Fruit fly (Drosophila melanogaster) whole organism, embryonic: Measurements from ENCODE around the gene Cyp9f2.

Experiments
- Atf3 ChIP-seq: fragments of 200-800 bp; sonication (Bioruptor generic); optimal IDR thresholded peaks from 3 replicates; lab custom pipeline; 2016; ENCODE audit warnings: missing biosample characterization, missing genetic modification characterization
- CG10147 ChIP-seq: fragments of 200-800 bp; sonication (Bioruptor generic); optimal IDR thresholded peaks from 2 replicates; lab custom pipeline; 2019; ENCODE audit warnings: missing biosample characterization, mild to moderate bottlenecking, missing genetic modification characterization, moderate library complexity
- CG11085 ChIP-seq: fragments of 200-800 bp; sonication (Bioruptor generic); IDR thresholded peaks from 2 replicates; pipeline ENCODE4 v1.3.6; 2022; ENCODE audit warnings: missing biosample characterization, missing genetic modification characterization
- CG11247 ChIP-seq: fragments of 200-800 bp; sonication (Bioruptor generic); IDR thresholded peaks from 2 replicates; pipeline ENCODE4 v1.3.6; 2022; ENCODE audit warnings: missing biosample characterization, missing genetic modification characterization
- CG12071 ChIP-seq: fragments of 200-800 bp; sonication (Bioruptor generic); optimal IDR thresholded peaks from 3 replicates; lab custom pipeline; 2018; ENCODE audit warnings: missing biosample characterization, mild to moderate bottlenecking, missing genetic modification characterization
- CG12769 ChIP-seq: fragments of 200-800 bp; sonication (Bioruptor generic); optimal IDR thresholded peaks from 2 replicates; lab custom pipeline; 2019; ENCODE audit warnings: missing biosample characterization, mild to moderate bottlenecking, missing genetic modification characterization, moderate library complexity
- CG15269 ChIP-seq: fragments of 200-800 bp; sonication (Bioruptor generic); optimal IDR thresholded peaks from 2 replicates; lab custom pipeline; 2018; ENCODE audit warnings: missing biosample characterization, mild to moderate bottlenecking, missing genetic modification characterization, moderate library complexity
- CG17359 ChIP-seq: fragments of 200-800 bp; sonication (Bioruptor generic); optimal IDR thresholded peaks from 3 replicates; lab custom pipeline; 2018; ENCODE audit warnings: missing biosample characterization, mild to moderate bottlenecking, missing genetic modification characterization, moderate library complexity
- CG18476 ChIP-seq: fragments of 200-800 bp; sonication (Bioruptor generic); optimal IDR thresholded peaks from 2 replicates; lab custom pipeline; 2016; ENCODE audit warnings: missing biosample characterization, mild to moderate bottlenecking, missing genetic modification characterization
- CG2202 ChIP-seq: fragments of 200-800 bp; sonication (Bioruptor generic); optimal IDR thresholded peaks from 2 replicates; lab custom pipeline; 2018; ENCODE audit warnings: missing biosample characterization, mild to moderate bottlenecking, missing genetic modification characterization
- CG2678 ChIP-seq: fragments of 200-800 bp; sonication (Bioruptor generic); optimal IDR thresholded peaks from 3 replicates; lab custom pipeline; 2019; ENCODE audit warnings: missing biosample characterization, mild to moderate bottlenecking, missing genetic modification characterization, moderate library complexity
- CG3065 ChIP-seq: fragments of 200-800 bp; sonication (Bioruptor generic); optimal IDR thresholded peaks from 2 replicates; lab custom pipeline; 2016; ENCODE audit warnings: missing biosample characterization, missing genetic modification characterization
- CG31224 ChIP-seq: fragments of 200-800 bp; sonication (Bioruptor generic); IDR thresholded peaks from 2 replicates; pipeline ENCODE4 v1.3.6; 2022; ENCODE audit warnings: missing biosample characterization, missing genetic modification characterization
- CG3407 ChIP-seq: fragments of 200-800 bp; sonication (Bioruptor generic); optimal IDR thresholded peaks from 2 replicates; lab custom pipeline; 2018; ENCODE audit warnings: missing biosample characterization, mild to moderate bottlenecking, missing genetic modification characterization
- CG3995 ChIP-seq: fragments of 200-800 bp; sonication (Bioruptor generic); optimal IDR thresholded peaks from 3 replicates; lab custom pipeline; 2016; ENCODE audit warnings: missing biosample characterization, missing genetic modification characterization
- CG4730 ChIP-seq: fragments of 200-800 bp; sonication (Bioruptor generic); IDR thresholded peaks from 2 replicates; pipeline ENCODE4 v1.3.6; 2022; ENCODE audit warnings: missing biosample characterization, missing genetic modification characterization
- CG6254 ChIP-seq: fragments of 200-800 bp; sonication (Bioruptor generic); optimal IDR thresholded peaks from 3 replicates; lab custom pipeline; 2017; ENCODE audit warnings: mild to moderate bottlenecking, missing biosample characterization, missing genetic modification reagents, missing genetic modification characterization
- CG6683 ChIP-seq: fragments of 200-800 bp; sonication (Bioruptor generic); optimal IDR thresholded peaks from 2 replicates; lab custom pipeline; 2017; ENCODE audit warnings: missing biosample characterization, mild to moderate bottlenecking, missing genetic modification characterization, missing genetic modification reagents
- CG9727 ChIP-seq: fragments of 200-800 bp; sonication (Bioruptor generic); optimal IDR thresholded peaks from 3 replicates; lab custom pipeline; 2017; ENCODE audit warnings: missing biosample characterization, mild to moderate bottlenecking, missing genetic modification characterization
- CG9876 ChIP-seq: fragments of 200-800 bp; sonication (Bioruptor generic); optimal IDR thresholded peaks from 2 replicates; lab custom pipeline; 2016; ENCODE audit warnings: missing biosample characterization, missing genetic modification characterization
- Drgx ChIP-seq: fragments of 200-800 bp; sonication (Bioruptor generic); IDR thresholded peaks from 2 replicates; pipeline ENCODE4 v1.3.6; 2022; ENCODE audit warnings: missing biosample characterization, missing genetic modification characterization
- Eip74EF ChIP-seq, 2 experiments: fragments of 200-800 bp in 1 of 2; fragments of >200 bp in 1 of 2; sonication (Bioruptor generic) in 1 of 2; optimal IDR thresholded peaks; 2 replicates each; lab custom pipeline; 2017 to 2019; ENCODE audit warnings: missing biosample characterization in 2 of 2, missing genetic modification characterization in 2 of 2, mild to moderate bottlenecking in 1 of 2, moderate library complexity in 1 of 2
- Fer1 ChIP-seq: fragments of 200-800 bp; sonication (Bioruptor generic); optimal IDR thresholded peaks from 2 replicates; lab custom pipeline; 2017; ENCODE audit warnings: missing biosample characterization, mild to moderate bottlenecking, missing genetic modification characterization
- Fer2 ChIP-seq: fragments of 200-800 bp; sonication (Bioruptor generic); optimal IDR thresholded peaks from 2 replicates; lab custom pipeline; 2018; ENCODE audit warnings: missing biosample characterization, mild to moderate bottlenecking, missing genetic modification characterization, moderate library complexity
- Hmx ChIP-seq: fragments of 200-800 bp; sonication (Bioruptor generic); optimal IDR thresholded peaks from 2 replicates; lab custom pipeline; 2016; ENCODE audit warnings: missing biosample characterization, missing genetic modification characterization
- Jarid2 ChIP-seq: fragments of 200-800 bp; sonication (Bioruptor generic); optimal IDR thresholded peaks from 3 replicates; lab custom pipeline; 2017; ENCODE audit warnings: mild to moderate bottlenecking, missing biosample characterization, missing genetic modification reagents, missing genetic modification characterization
- Kr ChIP-seq: fragments of 200-800 bp; sonication (Bioruptor generic); optimal IDR thresholded peaks from 2 replicates; lab custom pipeline; 2017; ENCODE audit warnings: missing biosample characterization, mild to moderate bottlenecking, missing genetic modification characterization
- Opbp ChIP-seq: fragments of 200-800 bp; sonication (Bioruptor generic); IDR thresholded peaks from 3 replicates; pipeline ENCODE4 v1.3.6; 2022; ENCODE audit warnings: missing biosample characterization, missing genetic modification characterization; ENCODE audit not compliant: partially characterized antibody
- Poxn ChIP-seq: fragments of 200-800 bp; sonication (Bioruptor generic); IDR thresholded peaks from 2 replicates; pipeline ENCODE4 v1.3.6; 2022; ENCODE audit warnings: missing biosample characterization, missing genetic modification characterization
- Side ChIP-seq: fragments of 200-800 bp; sonication (Bioruptor generic); optimal IDR thresholded peaks from 2 replicates; lab custom pipeline; 2016; ENCODE audit warnings: missing biosample characterization, missing genetic modification characterization
- Xbp1 ChIP-seq: fragments of 200-800 bp; sonication (Bioruptor generic); optimal IDR thresholded peaks from 3 replicates; lab custom pipeline; 2016; ENCODE audit warnings: missing biosample characterization, mild to moderate bottlenecking, missing genetic modification characterization
- ac ChIP-seq: fragments of 200-800 bp; sonication (Bioruptor generic); optimal IDR thresholded peaks from 3 replicates; lab custom pipeline; 2017; ENCODE audit warnings: missing biosample characterization, mild to moderate bottlenecking, missing genetic modification characterization
- ato ChIP-seq: fragments of 200-800 bp; sonication (Bioruptor generic); IDR thresholded peaks from 2 replicates; pipeline ENCODE4 v1.3.6; 2022; ENCODE audit warnings: missing biosample characterization, missing genetic modification characterization; ENCODE audit not compliant: partially characterized antibody
- chm ChIP-seq: fragments of 200-800 bp; sonication (Bioruptor generic); IDR thresholded peaks from 2 replicates; pipeline ENCODE4 v1.3.6; 2022; ENCODE audit warnings: missing biosample characterization, missing genetic modification characterization
- ci ChIP-seq: fragments of 200-800 bp; sonication (Bioruptor generic); IDR thresholded peaks from 3 replicates; pipeline ENCODE4 v1.3.6; 2022; ENCODE audit warnings: missing biosample characterization, missing genetic modification characterization
- dmrt99B ChIP-seq: fragments of 200-800 bp; sonication (Bioruptor generic); optimal IDR thresholded peaks from 2 replicates; lab custom pipeline; 2018; ENCODE audit warnings: missing biosample characterization, mild to moderate bottlenecking, missing genetic modification characterization, moderate library complexity
- ems ChIP-seq: fragments of 200-800 bp; sonication (Bioruptor generic); optimal IDR thresholded peaks from 3 replicates; lab custom pipeline; 2016; ENCODE audit warnings: missing biosample characterization, missing genetic modification characterization
- fd64A ChIP-seq: fragments of 200-800 bp; sonication (Bioruptor generic); optimal IDR thresholded peaks from 3 replicates; lab custom pipeline; 2018; ENCODE audit warnings: missing biosample characterization, mild to moderate bottlenecking, missing genetic modification characterization
- hkb ChIP-seq, 2 experiments: fragments of 200-800 bp in 1 of 2; fragments of >200 bp in 1 of 2; sonication (Bioruptor generic) in 1 of 2; IDR thresholded peaks in 1 of 2; optimal IDR thresholded peaks in 1 of 2; 2 replicates each; pipeline versions ENCODE4 v1.3.6 to Lab custom; 2017 to 2022; ENCODE audit warnings: missing biosample characterization in 1 of 2, missing genetic modification characterization in 1 of 2
- kah ChIP-seq: fragments of 200-800 bp; sonication (Bioruptor generic); optimal IDR thresholded peaks from 2 replicates; lab custom pipeline; 2018; ENCODE audit warnings: missing biosample characterization, mild to moderate bottlenecking, missing genetic modification characterization
- kay ChIP-seq: fragments of 200-800 bp; sonication (Bioruptor generic); optimal IDR thresholded peaks from 2 replicates; lab custom pipeline; 2016; ENCODE audit warnings: missing biosample characterization, missing genetic modification characterization
- ken ChIP-seq: fragments of 200-800 bp; sonication (Bioruptor generic); IDR thresholded peaks from 3 replicates; pipeline ENCODE4 v1.3.6; 2022; ENCODE audit warnings: missing biosample characterization, missing genetic modification characterization
- kni ChIP-seq: fragments of 200-800 bp; sonication (Bioruptor generic); optimal IDR thresholded peaks from 3 replicates; lab custom pipeline; 2017; ENCODE audit warnings: mild to moderate bottlenecking, missing biosample characterization, missing genetic modification reagents, missing genetic modification characterization
- nmo ChIP-seq: fragments of 200-800 bp; sonication (Bioruptor generic); optimal IDR thresholded peaks from 2 replicates; lab custom pipeline; 2018; ENCODE audit warnings: missing biosample characterization, mild to moderate bottlenecking, missing genetic modification characterization, moderate library complexity
- sc ChIP-seq, 3 experiments: fragments of >200 bp in 2 of 3; fragments of 200-800 bp in 1 of 3; sonication (Bioruptor generic) in 1 of 3; optimal IDR thresholded peaks; 2 replicates in 2 of 3; 3 replicates in 1 of 3; lab custom pipeline; 2017; ENCODE audit warnings: mild to moderate bottlenecking in 1 of 3, missing biosample characterization in 1 of 3, missing genetic modification characterization in 1 of 3, missing genetic modification reagents in 1 of 3
- stwl ChIP-seq: fragments of 200-800 bp; sonication (Bioruptor generic); optimal IDR thresholded peaks from 3 replicates; lab custom pipeline; 2018; ENCODE audit warnings: missing biosample characterization, mild to moderate bottlenecking, missing genetic modification characterization, moderate library complexity
- trem ChIP-seq: fragments of 200-800 bp; optimal IDR thresholded peaks from 3 replicates; lab custom pipeline; 2019; ENCODE audit warnings: missing biosample characterization, mild to moderate bottlenecking, missing genetic modification characterization, moderate library complexity
- tup ChIP-seq: fragments of 200-800 bp; sonication (Bioruptor generic); optimal IDR thresholded peaks from 2 replicates; lab custom pipeline; 2016; ENCODE audit warnings: missing biosample characterization, mild to moderate bottlenecking, missing genetic modification characterization, moderate library complexity
- vfl ChIP-seq: fragments of 200-800 bp; sonication (Bioruptor generic); optimal IDR thresholded peaks from 2 replicates; lab custom pipeline; 2016; ENCODE audit warnings: missing biosample characterization, missing genetic modification characterization

The Cyp9f2 gene

dm6 chr3R:12448889-12449314 lies 43.1 kb upstream of the Cyp9f2 start, which contains the start of gene CG18549 (continued):
- TF ChIP-seq CG17359 (peak; percentile 100), CG2678 (peak; percentile 100), Side (GFP tag; lab: Kevin White, UChicago) (peak; percentile 99), Xbp1 (GFP tag; lab: Kevin White, UChicago) (peak; percentile 100), Hmx (GFP tag; lab: Kevin White, UChicago) (peak; percentile 98), CG6254 (GFP tag; lab: Kevin White, UChicago) (peak; percentile 98), Kr (GFP tag; lab: Kevin White, UChicago) (peak; percentile 73), CG9876 (GFP tag; lab: Kevin White, UChicago) (peak; percentile 96), dmrt99B (peak; percentile 100), vfl (GFP tag; lab: Kevin White, UChicago) (peak; percentile 99), CG6683 (GFP tag; lab: Kevin White, UChicago) (peak; percentile 99), CG2202 (tag; lab: Kevin White, UChicago) (peak; percentile 100), sc (optimal IDR thresholded peaks at IDR 0.05; lab: Kevin White, UChicago) (no peak), sc (GFP tag; optimal IDR thresholded peaks at IDR 0.05; lab: Kevin White, UChicago) (peak; percentile 100), CG3407 (GFP tag; lab: Kevin White, UChicago) (peak; percentile 99), Jarid2 (peak; percentile 98), CG11247 (peak; percentile 100), ken (GFP tag; lab: Robert Waterston, UW) (peak; percentile 100), Fer2 (tag; lab: Kevin White, UChicago) (peak; percentile 99), tup (GFP tag; lab: Kevin White, UChicago) (peak; percentile 99), stwl (tag; lab: Kevin White, UChicago) (peak; percentile 95), CG31224 (peak; percentile 98), Atf3 (peak; percentile 99), CG3065 (peak; percentile 99), CG15269 (tag; lab: Kevin White, UChicago) (peak; percentile 100), fd64A (GFP tag; lab: Kevin White, UChicago) (peak; percentile 100), Eip74EF (GFP tag; optimal IDR thresholded peaks at IDR 0.05; lab: Kevin White, UChicago) (peak in 1 of 2 experiments; percentile 100), Poxn (peak; percentile 98), kay (GFP tag; lab: Kevin White, UChicago) (peak; percentile 99), ato (peak; percentile 71), chm (GFP tag; lab: Robert Waterston, UW) (peak; percentile 100), ems (GFP tag; lab: Kevin White, UChicago) (peak; percentile 100), Drgx (GFP tag; lab: Robert Waterston, UW) (peak; percentile 100), nmo (GFP tag; lab: Kevin White, UChicago) (peak; percentile 100), Fer1 (GFP tag; lab: Kevin White, UChicago) (peak; percentile 100), CG12769 (peak; percentile 99), trem (tag; lab: Kevin White, UChicago) (peak; percentile 98), ci (GFP tag; lab: Robert Waterston, UW) (peak; percentile 100), CG3995 (GFP tag; lab: Kevin White, UChicago) (peak; percentile 87), CG18476 (GFP tag; lab: Kevin White, UChicago) (peak; percentile 99), hkb (optimal IDR thresholded peaks at IDR 0.05; lab: Kevin White, UChicago) (no peak), hkb (GFP tag; IDR thresholded peaks at IDR 0.05; lab: Robert Waterston, UW) (peak; percentile 100), CG12071 (peak; percentile 99), CG9727 (peak; percentile 100), CG10147 (GFP tag; lab: Kevin White, UChicago) (peak; percentile 100), ac (GFP tag; lab: Kevin White, UChicago) (peak; percentile 98), CG4730 (GFP tag; lab: Robert Waterston, UW) (peak; percentile 100), kni (GFP tag; lab: Kevin White, UChicago) (peak; percentile 99), CG11085 (GFP tag; lab: Robert Waterston, UW) (peak; percentile 99), kah (peak; percentile 99), Opbp (GFP tag; lab: Robert Waterston, UW) (peak; percentile 82)
